Fruit fly (Drosophila melanogaster) whole organism, adult: Measurements from ENCODE around the gene CG15239.

Experiments used
- CG11617 ChIP-seq: fragments of 200-800 bp; sonication (Bioruptor generic); optimal IDR thresholded peaks from 2 replicates; lab custom pipeline; 2017; ENCODE audit warnings: mild to moderate bottlenecking, missing biosample characterization, missing genetic modification reagents, missing genetic modification characterization
- CG14711 ChIP-seq: fragments of 200-800 bp; sonication (Bioruptor generic); optimal IDR thresholded peaks from 2 replicates; lab custom pipeline; 2018; ENCODE audit warnings: missing biosample characterization, mild to moderate bottlenecking, missing genetic modification characterization, moderate library complexity
- CG1620 ChIP-seq: fragments of 200-800 bp; sonication (Bioruptor generic); optimal IDR thresholded peaks from 2 replicates; lab custom pipeline; 2016; ENCODE audit warnings: missing biosample characterization, missing genetic modification characterization
- CG33017 ChIP-seq: fragments of 200-800 bp; sonication (Bioruptor generic); optimal IDR thresholded peaks from 2 replicates; lab custom pipeline; 2018; ENCODE audit warnings: missing biosample characterization, mild to moderate bottlenecking, missing genetic modification characterization, moderate library complexity
- CG5204 ChIP-seq: fragments of 200-800 bp; sonication (Bioruptor generic); optimal IDR thresholded peaks from 2 replicates; lab custom pipeline; 2016; ENCODE audit warnings: missing biosample characterization, missing genetic modification characterization
- CG7045 ChIP-seq: fragments of 200-800 bp; sonication (Bioruptor generic); optimal IDR thresholded peaks from 2 replicates; lab custom pipeline; 2017; ENCODE audit warnings: missing biosample characterization, mild to moderate bottlenecking, missing genetic modification characterization
- CG7101 ChIP-seq: fragments of 200-800 bp; sonication (Bioruptor generic); optimal IDR thresholded peaks from 2 replicates; lab custom pipeline; 2018; ENCODE audit warnings: missing biosample characterization, mild to moderate bottlenecking, missing genetic modification characterization, moderate library complexity
- Clk ChIP-seq: fragments of 200-800 bp; sonication (Bioruptor generic); optimal IDR thresholded peaks from 2 replicates; lab custom pipeline; 2017; ENCODE audit warnings: missing biosample characterization, missing genetic modification characterization
- Crg-1 ChIP-seq: fragments of 200-800 bp; sonication (Bioruptor generic); optimal IDR thresholded peaks from 2 replicates; lab custom pipeline; 2016; ENCODE audit warnings: missing biosample characterization, missing genetic modification characterization
- Hr96 ChIP-seq: fragments of 200-800 bp; sonication (Bioruptor generic); optimal IDR thresholded peaks from 2 replicates; lab custom pipeline; 2016; ENCODE audit warnings: missing biosample characterization, missing genetic modification characterization
- Mnt ChIP-seq: fragments of 200-800 bp; sonication (Bioruptor generic); optimal IDR thresholded peaks from 2 replicates; lab custom pipeline; 2016; ENCODE audit warnings: missing biosample characterization, mild to moderate bottlenecking, missing genetic modification characterization
- bab1 ChIP-seq: fragments of 200-800 bp; sonication (Bioruptor generic); optimal IDR thresholded peaks from 3 replicates; lab custom pipeline; 2019; ENCODE audit warnings: missing biosample characterization, mild to moderate bottlenecking, missing genetic modification characterization, moderate library complexity
- cic ChIP-seq: fragments of 200-800 bp; sonication (Bioruptor generic); optimal IDR thresholded peaks from 2 replicates; lab custom pipeline; 2017; ENCODE audit warnings: missing biosample characterization, mild to moderate bottlenecking, missing genetic modification characterization, moderate library complexity
- cnc ChIP-seq, 2 experiments: fragments of >200 bp; optimal IDR thresholded peaks; 2 replicates each; lab custom pipeline; 2017
- kay ChIP-seq: fragments of 200-800 bp; sonication (Bioruptor generic); peaks from one replicate; lab custom pipeline; 2016; ENCODE audit warnings: missing biosample characterization, missing genetic modification characterization, borderline replicate concordance
- ovo ChIP-seq: fragments of 200-800 bp; sonication (Bioruptor generic); optimal IDR thresholded peaks from 2 replicates; lab custom pipeline; 2016; ENCODE audit warnings: missing biosample characterization, missing genetic modification characterization
- pad ChIP-seq: fragments of 200-800 bp; sonication (Bioruptor generic); optimal IDR thresholded peaks from 3 replicates; lab custom pipeline; 2017; ENCODE audit warnings: missing biosample characterization, missing genetic modification characterization, mild to moderate bottlenecking, moderate library complexity, missing genetic modification reagents
- tj ChIP-seq: fragments of 200-800 bp; sonication (Bioruptor generic); optimal IDR thresholded peaks from 3 replicates; lab custom pipeline; 2017; ENCODE audit warnings: missing biosample characterization, mild to moderate bottlenecking, missing genetic modification characterization, moderate library complexity
- toe ChIP-seq: fragments of 200-800 bp; sonication (Bioruptor generic); optimal IDR thresholded peaks from 2 replicates; lab custom pipeline; 2016; ENCODE audit warnings: missing biosample characterization, missing genetic modification characterization

Gene CG15239

dm6 chrX:3930528-3931251 is 46.7 kb downstream of the CG15239 start, which contains the start of gene CG42541:
Gene CG42541, minus strand, starts transcription at chrX:3930578.
- TF ChIP-seq bab1 (GFP tag; lab: Kevin White, UChicago) (no peak), Clk (GFP tag; lab: Kevin White, UChicago) (no peak), cnc (optimal IDR thresholded peaks at IDR 0.05; lab: Kevin White, UChicago) (no peak), Mnt (GFP tag; lab: Kevin White, UChicago) (no peak), Hr96 (GFP tag; lab: Kevin White, UChicago) (no peak), CG5204 (GFP tag; lab: Kevin White, UChicago) (no peak), tj (GFP tag; lab: Kevin White, UChicago) (no peak), kay (no peak), Crg-1 (GFP tag; lab: Kevin White, UChicago) (no peak), CG1620 (GFP tag; lab: Kevin White, UChicago) (no peak), ovo (no peak), pad (GFP tag; lab: Kevin White, UChicago) (no peak), CG11617 (GFP tag; lab: Kevin White, UChicago) (no peak), CG7101 (no peak), CG14711 (tag; lab: Kevin White, UChicago) (no peak), cic (GFP tag; lab: Kevin White, UChicago) (no peak), toe (GFP tag; lab: Kevin White, UChicago) (no peak)

- TF ChIP-seq CG7045 (GFP tag; lab: Kevin White, UChicago) (peak; percentile 14), Hr96 (GFP tag; lab: Kevin White, UChicago) (no peak), CG33017 (tag; lab: Kevin White, UChicago) (peak; percentile 16), toe (GFP tag; lab: Kevin White, UChicago) (no peak), kay (peak; percentile 4), bab1 (GFP tag; lab: Kevin White, UChicago) (no peak), ovo (no peak), cnc (optimal IDR thresholded peaks at IDR 0.05; lab: Kevin White, UChicago) (no peak), cic (GFP tag; lab: Kevin White, UChicago) (no peak), pad (GFP tag; lab: Kevin White, UChicago) (no peak), Crg-1 (GFP tag; lab: Kevin White, UChicago) (no peak)
These were observed 47.7 kb downstream of the CG15239 start for dm6 chrX:3931669-3932068.

- TF ChIP-seq kay: peak; percentile 77
- no peak for TF ChIP-seq ovo
These were observed 52.2 kb downstream of the CG15239 start, which contains the start of the genes CG2938 and Glos for dm6 chrX:3936174-3936573. Gene CG2938, minus strand, starts transcription at chrX:3936469. Gene Glos, plus strand, starts transcription at chrX:3936517.
